Fruit fly (Drosophila melanogaster) whole organism, embryonic: ENCODE data around the gene vkg.

Source experiments
- CG10431 ChIP-seq: fragments of 200-800 bp; sonication (Bioruptor generic); optimal IDR thresholded peaks from 3 replicates; lab custom pipeline; 2018; ENCODE audit warnings: missing biosample characterization, mild to moderate bottlenecking, missing genetic modification characterization
- CG17359 ChIP-seq: fragments of 200-800 bp; sonication (Bioruptor generic); optimal IDR thresholded peaks from 3 replicates; lab custom pipeline; 2018; ENCODE audit warnings: missing biosample characterization, mild to moderate bottlenecking, missing genetic modification characterization, moderate library complexity
- CG8478 ChIP-seq: fragments of >200 bp; optimal IDR thresholded peaks from 2 replicates; lab custom pipeline; 2018
- Gug ChIP-seq: fragments of 200-800 bp; sonication (Bioruptor generic); IDR thresholded peaks from 4 replicates; pipeline ENCODE4 v1.3.6; 2022; ENCODE audit warnings: missing biosample characterization, missing genetic modification characterization
- Lhr ChIP-seq: fragments of 200-800 bp; sonication (Bioruptor generic); optimal IDR thresholded peaks from 3 replicates; lab custom pipeline; 2017; ENCODE audit warnings: mild to moderate bottlenecking, missing biosample characterization, missing genetic modification reagents, missing genetic modification characterization
- PHDP ChIP-seq: fragments of 200-800 bp; sonication (Bioruptor generic); optimal IDR thresholded peaks from 3 replicates; lab custom pipeline; 2018; ENCODE audit warnings: missing biosample characterization, mild to moderate bottlenecking, missing genetic modification characterization, moderate library complexity
- TFAM ChIP-seq: fragments of 200-800 bp; sonication (Bioruptor generic); optimal IDR thresholded peaks from 2 replicates; lab custom pipeline; 2017; ENCODE audit warnings: missing biosample characterization, missing genetic modification characterization, inconsistent platforms
- croc ChIP-seq: fragments of 200-800 bp; sonication (Bioruptor generic); conservative IDR thresholded peaks from 3 replicates; pipeline ENCODE4 v1.3.6; 2022; ENCODE audit warnings: missing biosample characterization, missing genetic modification characterization
- danr ChIP-seq: fragments of 200-800 bp; sonication (Bioruptor generic); IDR thresholded peaks from 2 replicates; pipeline ENCODE4 v1.3.6; 2022; ENCODE audit warnings: missing biosample characterization, missing genetic modification characterization
- fd102C ChIP-seq: fragments of 200-800 bp; sonication (Bioruptor generic); optimal IDR thresholded peaks from 2 replicates; lab custom pipeline; 2018; ENCODE audit warnings: missing biosample characterization, mild to moderate bottlenecking, missing genetic modification characterization, moderate library complexity

- TF ChIP-seq TFAM (GFP tag; lab: Kevin White, UChicago) = no peak
- peak; percentile 67 for TF ChIP-seq CG17359 (tag; lab: Kevin White, UChicago)
- TF ChIP-seq Lhr (GFP tag; lab: Kevin White, UChicago) = no peak
- peak; percentile 30; the same call in 2 of the 3 replicates for TF ChIP-seq croc
- peak; percentile 73 for TF ChIP-seq PHDP (tag; lab: Kevin White, UChicago)
- no peak for TF ChIP-seq CG10431 (GFP tag; lab: Kevin White, UChicago)
- no peak for TF ChIP-seq CG8478 (lab: Kevin White, UChicago)
- TF ChIP-seq fd102C (GFP tag; lab: Kevin White, UChicago) = no peak
- TF ChIP-seq Gug = no peak
- peak; percentile 49; the same call in 1 of the 2 replicates for TF ChIP-seq danr (GFP tag; lab: Robert Waterston, UW)
Measured at dm6 chr2L:5060952-5061478, 33.0 kb upstream of the vkg start.
